Worm (Caenorhabditis elegans) whole organism, late embryonic: Measurements from ENCODE around the gene F40G12.5.

ENCODE experiments used
- C08G9.2 ChIP-seq: sonication (generic microtip); optimal IDR thresholded peaks from 2 replicates; lab custom pipeline; 2016; ENCODE audit warnings: mild to moderate bottlenecking, missing genetic modification characterization, moderate library complexity, missing compliant biosample characterization
- C38D4.7 ChIP-seq: fragments of 200-800 bp; sonication (Bioruptor generic); optimal IDR thresholded peaks from 2 replicates; lab custom pipeline; 2018; ENCODE audit warnings: mild to moderate bottlenecking, missing genetic modification characterization, moderate library complexity, missing compliant biosample characterization
- F13H6.1 ChIP-seq: sonication (generic microtip); optimal IDR thresholded peaks from 2 replicates; lab custom pipeline; 2016; ENCODE audit warnings: missing genetic modification characterization, missing compliant biosample characterization
- K09A11.1 ChIP-seq: sonication (generic microtip); optimal IDR thresholded peaks from 2 replicates; lab custom pipeline; 2017; ENCODE audit warnings: antibody characterized with exemption, mild to moderate bottlenecking, missing genetic modification characterization, missing compliant biosample characterization; ENCODE audit not compliant: insufficient read depth
- Y22D7AL.16 ChIP-seq: sonication (generic microtip); optimal IDR thresholded peaks from 2 replicates; lab custom pipeline; 2016; ENCODE audit warnings: missing genetic modification characterization, missing compliant biosample characterization
- ahr-1 ChIP-seq: sonication (generic microtip); optimal IDR thresholded peaks from 2 replicates; lab custom pipeline; 2016; ENCODE audit warnings: missing genetic modification characterization, missing compliant biosample characterization
- ama-1 ChIP-seq: fragments of 150-350 bp; optimal IDR thresholded peaks from 2 replicates; lab custom pipeline; 2014
- ceh-18 ChIP-seq: sonication (generic microtip); optimal IDR thresholded peaks from 2 replicates; lab custom pipeline; 2016; ENCODE audit warnings: missing genetic modification characterization, missing compliant biosample characterization
- ceh-19 ChIP-seq: fragments of 200-800 bp; sonication (Bioruptor generic); optimal IDR thresholded peaks from 2 replicates; lab custom pipeline; 2018; ENCODE audit warnings: mild to moderate bottlenecking, missing genetic modification characterization, missing compliant biosample characterization
- ceh-2 ChIP-seq: sonication (generic microtip); optimal IDR thresholded peaks from 2 replicates; lab custom pipeline; 2016; ENCODE audit warnings: missing genotype, missing genetic modification characterization, missing compliant biosample characterization
- ceh-22 ChIP-seq: sonication (generic microtip); optimal IDR thresholded peaks from 2 replicates; lab custom pipeline; 2017; ENCODE audit warnings: missing biosample characterization, missing genetic modification characterization
- ceh-30 ChIP-seq: fragments of 150-350 bp; optimal IDR thresholded peaks from 2 replicates; lab custom pipeline; 2014; ENCODE audit warnings: missing biosample characterization, missing genetic modification characterization
- ceh-34 ChIP-seq: sonication (generic microtip); optimal IDR thresholded peaks from 2 replicates; lab custom pipeline; 2016; ENCODE audit warnings: mild to moderate bottlenecking, missing genetic modification characterization, missing compliant biosample characterization
- ceh-9 ChIP-seq: sonication (generic microtip); optimal IDR thresholded peaks from 2 replicates; lab custom pipeline; 2016; ENCODE audit warnings: mild to moderate bottlenecking, missing genetic modification characterization, inconsistent platforms, missing compliant biosample characterization
- dve-1 ChIP-seq: sonication (generic microtip); optimal IDR thresholded peaks from 2 replicates; lab custom pipeline; 2017; ENCODE audit warnings: antibody characterized with exemption, mild to moderate bottlenecking, missing genetic modification characterization, missing compliant biosample characterization
- eyg-1 ChIP-seq: sonication (generic microtip); optimal IDR thresholded peaks from 2 replicates; lab custom pipeline; 2016; ENCODE audit warnings: missing genotype, missing genetic modification characterization, missing compliant biosample characterization
- fkh-10 ChIP-seq: fragments of 150-350 bp; optimal IDR thresholded peaks from 2 replicates; lab custom pipeline; 2014; ENCODE audit warnings: missing biosample characterization, missing genetic modification reagents, missing genetic modification characterization
- gmeb-2 ChIP-seq: sonication (generic microtip); optimal IDR thresholded peaks from 2 replicates; lab custom pipeline; 2016; ENCODE audit warnings: missing genetic modification characterization, inconsistent platforms, missing compliant biosample characterization
- hlh-13 ChIP-seq: fragments of 200-800 bp; sonication (Bioruptor generic); optimal IDR thresholded peaks from 2 replicates; lab custom pipeline; 2018; ENCODE audit warnings: mild to moderate bottlenecking, missing genetic modification characterization, missing compliant biosample characterization
- hlh-15 ChIP-seq: sonication (generic microtip); optimal IDR thresholded peaks from 2 replicates; lab custom pipeline; 2016; ENCODE audit warnings: missing genetic modification characterization, missing compliant biosample characterization
- lim-6 ChIP-seq: sonication (generic microtip); optimal IDR thresholded peaks from 2 replicates; lab custom pipeline; 2016; ENCODE audit warnings: missing genetic modification characterization, missing compliant biosample characterization
- mec-3 ChIP-seq: sonication (generic microtip); optimal IDR thresholded peaks from 2 replicates; lab custom pipeline; 2016; ENCODE audit warnings: borderline replicate concordance, missing genetic modification characterization, missing compliant biosample characterization
- nfya-1 ChIP-seq: sonication (generic microtip); optimal IDR thresholded peaks from 2 replicates; lab custom pipeline; 2017; ENCODE audit warnings: missing genetic modification characterization, mild to moderate bottlenecking, missing compliant biosample characterization, antibody characterized with exemption, moderate library complexity
- nhr-11 ChIP-seq: fragments of 150-350 bp; optimal IDR thresholded peaks from 2 replicates; lab custom pipeline; 2014; ENCODE audit warnings: missing biosample characterization, missing genetic modification characterization
- nhr-232 ChIP-seq: sonication (generic microtip); optimal IDR thresholded peaks from 2 replicates; lab custom pipeline; 2016; ENCODE audit warnings: missing genetic modification characterization, missing compliant biosample characterization
- pha-4 ChIP-seq: fragments of 150-350 bp; optimal IDR thresholded peaks from 2 replicates; lab custom pipeline; 2018; ENCODE audit warnings: missing biosample characterization, missing genetic modification reagents, missing genetic modification characterization
- pros-1 ChIP-seq: fragments of 150-350 bp; optimal IDR thresholded peaks from 2 replicates; lab custom pipeline; 2014; ENCODE audit warnings: missing biosample characterization, missing genetic modification reagents, missing genetic modification characterization
- ref-2 ChIP-seq: sonication (generic microtip); optimal IDR thresholded peaks from 2 replicates; lab custom pipeline; 2016; ENCODE audit warnings: missing genetic modification characterization, missing compliant biosample characterization
- syd-9 ChIP-seq: sonication (generic microtip); optimal IDR thresholded peaks from 2 replicates; lab custom pipeline; 2016; ENCODE audit warnings: mild to moderate bottlenecking, missing genetic modification characterization, moderate library complexity, missing compliant biosample characterization
- tbx-2 ChIP-seq: sonication (generic microtip); optimal IDR thresholded peaks from 2 replicates; lab custom pipeline; 2016; ENCODE audit warnings: missing genetic modification characterization, missing compliant biosample characterization
- tbx-7 ChIP-seq: sonication (generic microtip); optimal IDR thresholded peaks from 2 replicates; lab custom pipeline; 2016; ENCODE audit warnings: missing genotype, missing genetic modification characterization, missing compliant biosample characterization
- ttx-3 ChIP-seq: sonication (generic microtip); optimal IDR thresholded peaks from 2 replicates; lab custom pipeline; 2016; ENCODE audit warnings: missing genetic modification reagents, missing genetic modification characterization, missing compliant biosample characterization
- unc-42 ChIP-seq: sonication (generic microtip); optimal IDR thresholded peaks from 2 replicates; lab custom pipeline; 2016; ENCODE audit warnings: missing genotype, missing genetic modification characterization, missing compliant biosample characterization

Gene F40G12.5

DNA sequence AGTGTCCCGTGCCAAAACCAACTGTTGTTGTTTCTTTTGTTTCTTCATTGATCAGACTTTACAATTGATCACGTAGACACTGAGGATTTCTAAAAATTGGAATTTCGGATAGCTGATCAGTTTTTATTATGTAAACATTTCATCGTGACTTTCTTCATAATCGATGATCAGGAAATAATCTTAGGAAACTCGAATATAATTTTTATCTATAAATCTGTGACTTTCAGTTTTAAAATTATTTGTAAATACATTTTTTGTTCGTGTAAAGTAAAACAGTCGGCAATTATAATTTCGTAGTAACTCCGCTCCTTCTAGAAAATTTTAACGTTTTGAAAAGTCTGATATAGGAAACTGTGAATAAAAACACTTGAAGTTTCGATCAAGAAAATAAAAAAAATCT, at the start of gene F40G12.5:
TSS of gene F40G12.5 (minus strand) at position 101 of the 400 bp plus-strand sequence.
- TF ChIP-seq ceh-30 (tag; lab: Kevin White, UChicago) (no peak), F13H6.1 (tag; lab: Kevin White, UChicago) (no peak), mec-3 (tag; lab: Kevin White, UChicago) (no peak), nfya-1 (tag; lab: Kevin White, UChicago) (no peak), C38D4.7 (no peak)
- TF ChIP-seq, all 69 proteins: peak for 0

DNA sequence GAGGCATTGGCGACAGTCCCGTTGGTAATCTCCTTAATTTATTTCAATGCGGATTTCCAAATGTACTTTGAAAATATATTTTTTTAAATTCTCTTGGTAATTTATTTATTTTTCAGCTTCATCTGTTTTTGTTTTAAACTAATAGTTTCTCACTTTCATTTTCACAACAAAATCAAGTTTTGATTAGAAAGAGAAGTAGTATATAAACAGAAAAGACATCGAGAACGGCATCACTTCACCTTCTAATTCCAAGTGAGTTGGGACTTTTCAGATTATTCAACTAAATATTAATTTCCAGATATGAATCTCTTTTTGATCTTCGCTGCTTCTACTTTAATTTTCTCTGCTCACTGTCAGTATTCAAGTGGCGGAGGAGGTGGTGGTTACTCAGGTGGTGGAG, 49.6 kb upstream of the F40G12.5 start, which contains the start of gene F47B8.14:
TSS of gene F47B8.14 (plus strand) at position 301 of the 400 bp plus-strand sequence.
- TF ChIP-seq hlh-15 (tag; lab: Kevin White, UChicago) (no peak), ceh-2 (no peak), Y22D7AL.16 (tag; lab: Kevin White, UChicago) (no peak), pha-4 (tag; lab: Kevin White, UChicago) (no peak), ref-2 (tag; lab: Kevin White, UChicago) (no peak), ceh-34 (no peak)

DNA sequence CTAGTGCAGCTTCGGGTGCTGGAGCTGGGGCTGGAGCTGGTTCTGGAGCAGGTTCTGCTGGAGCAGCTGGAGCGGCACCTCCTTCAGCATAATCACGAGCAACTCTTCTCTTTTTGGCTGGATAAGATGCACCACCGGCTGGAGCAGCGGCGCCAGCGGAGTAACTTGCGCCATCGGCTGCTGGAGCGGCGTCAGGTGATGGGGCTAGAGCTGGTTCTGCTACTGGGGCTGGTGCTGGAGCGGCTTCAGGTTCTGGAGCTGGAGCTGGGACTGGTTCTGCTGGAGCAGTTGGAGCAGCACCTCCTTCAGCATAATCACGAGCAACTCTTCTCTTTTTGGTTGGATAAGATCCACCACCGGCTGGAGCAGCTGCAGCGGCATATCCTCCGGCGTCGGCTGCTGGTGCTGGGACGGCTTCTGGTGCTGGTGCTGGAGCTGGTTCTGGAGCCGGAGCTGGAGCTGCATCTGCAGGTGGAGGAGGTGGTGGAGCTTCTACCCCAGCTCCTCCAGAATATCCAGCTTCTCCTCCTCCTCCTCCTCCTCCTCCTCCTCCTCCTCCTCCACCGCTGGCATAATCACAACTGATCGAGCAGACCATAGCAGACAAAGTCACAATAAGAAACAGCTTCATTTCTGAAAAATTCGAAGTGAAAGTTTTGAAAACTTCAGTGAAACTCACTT, 48.6 kb upstream of the F40G12.5 start, which contains the start of gene F47B8.13:
TSS of gene F47B8.13 (minus strand) at position 631 of the 681 bp plus-strand sequence.
- TF ChIP-seq ceh-22 (tag; lab: Kevin White, UChicago) (no peak), C08G9.2 (tag; lab: Kevin White, UChicago) (peak; percentile 22), mec-3 (tag; lab: Kevin White, UChicago) (peak; percentile 76), tbx-7 (tag; lab: Kevin White, UChicago) (no peak)
- TF ChIP-seq, all 69 proteins: peak for 2

DNA sequence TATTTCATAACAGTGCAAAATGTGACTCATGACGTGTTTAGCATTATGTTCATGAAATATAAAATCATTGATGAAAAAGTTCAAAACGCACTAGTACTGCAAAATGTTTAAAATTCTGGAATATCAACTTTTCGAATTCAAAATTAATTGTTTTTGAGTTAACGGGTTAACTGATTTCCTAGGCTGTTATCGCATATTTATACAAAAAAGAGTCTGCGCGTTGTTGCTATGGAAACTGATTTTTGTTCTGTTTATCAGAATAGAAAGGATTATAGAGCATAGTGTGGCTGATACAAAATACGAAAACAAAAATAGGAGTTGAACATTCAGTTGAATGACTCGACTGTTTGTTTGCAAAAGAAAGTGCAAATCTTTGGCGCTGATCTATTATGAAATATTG, 47.0 kb upstream of the F40G12.5 start:
- TF ChIP-seq fkh-10 (GFP tag; lab: Kevin White, UChicago) (no peak), F13H6.1 (tag; lab: Kevin White, UChicago) (no peak), pha-4 (tag; lab: Kevin White, UChicago) (no peak), hlh-15 (tag; lab: Kevin White, UChicago) (no peak)
- TF ChIP-seq, all 69 proteins: peak for 0

DNA sequence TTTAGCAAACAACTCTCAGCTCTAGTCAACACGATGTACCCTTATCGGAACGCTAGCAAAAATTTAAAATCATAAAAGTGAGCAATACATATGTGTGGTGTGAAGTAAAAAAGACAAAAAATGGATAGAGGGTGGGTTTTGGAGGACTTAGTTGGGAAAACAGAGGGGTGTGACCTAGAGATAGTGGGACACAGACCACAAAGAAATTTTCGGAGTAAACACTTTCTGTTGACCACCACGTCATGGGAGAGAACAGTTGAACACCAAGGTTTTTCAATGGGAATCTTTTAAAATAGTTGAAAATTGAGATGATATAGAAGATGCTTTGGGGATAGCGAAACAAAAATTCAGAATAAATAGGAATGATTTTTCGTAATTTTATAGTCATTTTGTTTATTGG, 46.6 kb upstream of the F40G12.5 start:
- TF ChIP-seq ceh-9 (no peak), K09A11.1 (no peak), lim-6 (tag; lab: Kevin White, UChicago) (no peak), syd-9 (tag; lab: Kevin White, UChicago) (no peak), ceh-18 (no peak), hlh-13 (GFP tag; lab: Kevin White, UChicago) (no peak), ttx-3 (tag; lab: Kevin White, UChicago) (no peak), nhr-232 (tag; lab: Kevin White, UChicago) (no peak), gmeb-2 (tag; lab: Kevin White, UChicago) (no peak), ahr-1 (tag; lab: Kevin White, UChicago) (no peak), ceh-19 (no peak), nhr-11 (tag; lab: Kevin White, UChicago) (no peak), eyg-1 (tag; lab: Kevin White, UChicago) (no peak), unc-42 (tag; lab: Kevin White, UChicago) (no peak), ama-1 (lab: Kevin White, UChicago) (no peak), dve-1 (tag; lab: Kevin White, UChicago) (no peak), tbx-2 (tag; lab: Kevin White, UChicago) (no peak), pros-1 (tag; lab: Kevin White, UChicago) (no peak)
